Fruit fly (Drosophila melanogaster) whole organism, embryonic: ENCODE results near the gene CG31549.
A peak's percentile ranks its signal among the peaks of the same experiment; 100 is the strongest.

Source experiments
- Adf1 ChIP-seq: fragments of 200-800 bp; sonication (Bioruptor generic); IDR thresholded peaks from 2 replicates; pipeline ENCODE4 v1.3.6; 2022; ENCODE audit warnings: missing biosample characterization, missing genetic modification characterization
- Asciz ChIP-seq: fragments of 200-800 bp; sonication (Bioruptor generic); optimal IDR thresholded peaks from 2 replicates; lab custom pipeline; 2017; ENCODE audit warnings: missing biosample characterization, mild to moderate bottlenecking, missing genetic modification characterization, missing genetic modification reagents
- Atf6 ChIP-seq: fragments of 200-800 bp; sonication (Bioruptor generic); IDR thresholded peaks from 2 replicates; pipeline ENCODE4 v1.3.6; 2022; ENCODE audit warnings: missing biosample characterization, missing genetic modification characterization
- BtbVII ChIP-seq: fragments of 200-800 bp; sonication (Bioruptor generic); optimal IDR thresholded peaks from 3 replicates; lab custom pipeline; 2017; ENCODE audit warnings: missing biosample characterization, mild to moderate bottlenecking, missing genetic modification characterization
- CG1024 ChIP-seq: fragments of 200-800 bp; sonication (Bioruptor generic); IDR thresholded peaks from 2 replicates; pipeline ENCODE4 v1.3.6; 2022; ENCODE audit warnings: missing biosample characterization, missing genetic modification characterization
- CG10267 ChIP-seq: fragments of 200-800 bp; sonication (Bioruptor generic); optimal IDR thresholded peaks from 2 replicates; lab custom pipeline; 2018; ENCODE audit warnings: missing biosample characterization, mild to moderate bottlenecking, missing genetic modification characterization, moderate library complexity
- CG10462 ChIP-seq: fragments of 200-800 bp; sonication (Bioruptor generic); optimal IDR thresholded peaks from 2 replicates; lab custom pipeline; 2016; ENCODE audit warnings: missing biosample characterization, missing genetic modification characterization
- CG11696 ChIP-seq: fragments of 200-800 bp; sonication (Bioruptor generic); IDR thresholded peaks from 2 replicates; pipeline ENCODE4 v1.3.6; 2022; ENCODE audit warnings: missing biosample characterization, missing genetic modification characterization
- CG13296 ChIP-seq: fragments of 200-800 bp; sonication (Bioruptor generic); optimal IDR thresholded peaks from 3 replicates; lab custom pipeline; 2018; ENCODE audit warnings: missing biosample characterization, mild to moderate bottlenecking, missing genetic modification characterization
- CG13424 ChIP-seq: fragments of 200-800 bp; sonication (Bioruptor generic); optimal IDR thresholded peaks from 2 replicates; lab custom pipeline; 2019; ENCODE audit warnings: missing biosample characterization, mild to moderate bottlenecking, missing genetic modification characterization, moderate library complexity
- CG13624 ChIP-seq: fragments of 200-800 bp; sonication (Bioruptor generic); optimal IDR thresholded peaks from 2 replicates; lab custom pipeline; 2016; ENCODE audit warnings: missing biosample characterization, missing genetic modification characterization
- CG14014 ChIP-seq: fragments of 200-800 bp; sonication (Bioruptor generic); IDR thresholded peaks from 2 replicates; pipeline ENCODE4 v1.3.6; 2022; ENCODE audit warnings: missing biosample characterization, missing genetic modification characterization
- CG14050 ChIP-seq: fragments of 200-800 bp; sonication (Bioruptor generic); IDR thresholded peaks from 3 replicates; pipeline ENCODE4 v1.3.6; 2022; ENCODE audit warnings: missing biosample characterization, missing genetic modification characterization
- CG17359 ChIP-seq: fragments of 200-800 bp; sonication (Bioruptor generic); optimal IDR thresholded peaks from 3 replicates; lab custom pipeline; 2018; ENCODE audit warnings: missing biosample characterization, mild to moderate bottlenecking, missing genetic modification characterization, moderate library complexity
- CG18599 ChIP-seq: fragments of 200-800 bp; sonication (Bioruptor generic); optimal IDR thresholded peaks from 3 replicates; lab custom pipeline; 2017; ENCODE audit warnings: missing biosample characterization, missing genetic modification characterization, mild to moderate bottlenecking, moderate library complexity, missing genetic modification reagents
- CG2678 ChIP-seq: fragments of 200-800 bp; sonication (Bioruptor generic); optimal IDR thresholded peaks from 3 replicates; lab custom pipeline; 2019; ENCODE audit warnings: missing biosample characterization, mild to moderate bottlenecking, missing genetic modification characterization, moderate library complexity
- CG2875 ChIP-seq: fragments of 200-800 bp; sonication (Bioruptor generic); optimal IDR thresholded peaks from 2 replicates; lab custom pipeline; 2017; ENCODE audit warnings: missing biosample characterization, mild to moderate bottlenecking, missing genetic modification characterization, missing genetic modification reagents
- CG4424 ChIP-seq: fragments of 200-800 bp; sonication (Bioruptor generic); optimal IDR thresholded peaks from 3 replicates; lab custom pipeline; 2016; ENCODE audit warnings: missing biosample characterization, missing genetic modification characterization
- CG4707 ChIP-seq: fragments of 200-800 bp; sonication (Bioruptor generic); optimal IDR thresholded peaks from 2 replicates; lab custom pipeline; 2018; ENCODE audit warnings: missing biosample characterization, mild to moderate bottlenecking, missing genetic modification characterization, moderate library complexity
- CG5180 ChIP-seq: fragments of 200-800 bp; sonication (Bioruptor generic); optimal IDR thresholded peaks from 3 replicates; lab custom pipeline; 2017; ENCODE audit warnings: missing biosample characterization, missing genetic modification characterization, mild to moderate bottlenecking, moderate library complexity, missing genetic modification reagents
- CkIIα-i1 ChIP-seq: fragments of 200-800 bp; sonication (Bioruptor generic); IDR thresholded peaks from 2 replicates; pipeline ENCODE4 v1.3.6; 2022; ENCODE audit warnings: missing biosample characterization, missing genetic modification characterization
- D19A ChIP-seq: fragments of 200-800 bp; optimal IDR thresholded peaks from 3 replicates; lab custom pipeline; 2019; ENCODE audit warnings: missing biosample characterization, mild to moderate bottlenecking, missing genetic modification characterization, moderate library complexity
- Drgx ChIP-seq: fragments of 200-800 bp; sonication (Bioruptor generic); IDR thresholded peaks from 2 replicates; pipeline ENCODE4 v1.3.6; 2022; ENCODE audit warnings: missing biosample characterization, missing genetic modification characterization
- Fer2 ChIP-seq: fragments of 200-800 bp; sonication (Bioruptor generic); optimal IDR thresholded peaks from 2 replicates; lab custom pipeline; 2018; ENCODE audit warnings: missing biosample characterization, mild to moderate bottlenecking, missing genetic modification characterization, moderate library complexity
- HmgZ ChIP-seq: fragments of 200-800 bp; sonication (Bioruptor generic); optimal IDR thresholded peaks from 2 replicates; lab custom pipeline; 2018; ENCODE audit warnings: missing biosample characterization, mild to moderate bottlenecking, missing genetic modification characterization
- Hr51 ChIP-seq, 2 experiments: fragments of 200-800 bp; sonication (Bioruptor generic); optimal IDR thresholded peaks; 2 replicates in 1 of 2; 3 replicates in 1 of 2; lab custom pipeline; 2016 to 2018; ENCODE audit warnings: missing biosample characterization in 2 of 2, missing genetic modification characterization in 2 of 2, mild to moderate bottlenecking in 1 of 2, moderate library complexity in 1 of 2
- Hr78 ChIP-seq, 2 experiments: fragments of 200-800 bp in 1 of 2; fragments of >200 bp in 1 of 2; sonication (Bioruptor generic) in 1 of 2; optimal IDR thresholded peaks; 2 replicates each; lab custom pipeline; 2017 to 2019; ENCODE audit warnings: missing biosample characterization in 2 of 2, missing genetic modification characterization in 2 of 2, mild to moderate bottlenecking in 1 of 2, moderate library complexity in 1 of 2
- Rx ChIP-seq: fragments of 200-800 bp; sonication (Bioruptor generic); IDR thresholded peaks from 2 replicates; pipeline ENCODE4 v1.3.6; 2022; ENCODE audit warnings: missing biosample characterization, missing genetic modification characterization
- Side ChIP-seq: fragments of 200-800 bp; sonication (Bioruptor generic); optimal IDR thresholded peaks from 2 replicates; lab custom pipeline; 2016; ENCODE audit warnings: missing biosample characterization, missing genetic modification characterization
- YL-1 ChIP-seq: fragments of 200-800 bp; sonication (Bioruptor generic); optimal IDR thresholded peaks from 3 replicates; lab custom pipeline; 2017; ENCODE audit warnings: missing biosample characterization, mild to moderate bottlenecking, missing genetic modification characterization
- ac ChIP-seq: fragments of 200-800 bp; sonication (Bioruptor generic); optimal IDR thresholded peaks from 3 replicates; lab custom pipeline; 2017; ENCODE audit warnings: missing biosample characterization, mild to moderate bottlenecking, missing genetic modification characterization
- az2 ChIP-seq: fragments of 200-800 bp; sonication (Bioruptor generic); optimal IDR thresholded peaks from 3 replicates; lab custom pipeline; 2016; ENCODE audit warnings: missing biosample characterization, missing genetic modification characterization
- chn ChIP-seq: fragments of 200-800 bp; sonication (Bioruptor generic); optimal IDR thresholded peaks from 2 replicates; lab custom pipeline; 2016; ENCODE audit warnings: missing biosample characterization, missing genetic modification characterization
- en ChIP-seq: fragments of 200-800 bp; sonication (Bioruptor generic); optimal IDR thresholded peaks from 2 replicates; lab custom pipeline; 2016; ENCODE audit warnings: missing biosample characterization, missing genetic modification characterization
- fd3F ChIP-seq: fragments of 200-800 bp; sonication (Bioruptor generic); optimal IDR thresholded peaks from 2 replicates; lab custom pipeline; 2018; ENCODE audit warnings: missing biosample characterization, mild to moderate bottlenecking, missing genetic modification characterization, moderate library complexity
- fu2 ChIP-seq: fragments of 200-800 bp; sonication (Bioruptor generic); optimal IDR thresholded peaks from 2 replicates; lab custom pipeline; 2016; ENCODE audit warnings: missing biosample characterization, missing genetic modification characterization
- grn ChIP-seq: fragments of 200-800 bp; sonication (Bioruptor generic); optimal IDR thresholded peaks from 3 replicates; lab custom pipeline; 2017; ENCODE audit warnings: missing biosample characterization, missing genetic modification characterization
- gsb ChIP-seq: fragments of 200-800 bp; sonication (Bioruptor generic); IDR thresholded peaks from 2 replicates; pipeline ENCODE4 v1.3.6; 2022; ENCODE audit warnings: missing biosample characterization, missing genetic modification characterization
- gsb-n ChIP-seq: fragments of 200-800 bp; sonication (Bioruptor generic); optimal IDR thresholded peaks from 3 replicates; lab custom pipeline; 2018; ENCODE audit warnings: missing biosample characterization, mild to moderate bottlenecking, missing genetic modification characterization
- gt ChIP-seq: fragments of 200-800 bp; sonication (Bioruptor generic); IDR thresholded peaks from 2 replicates; pipeline ENCODE4 v1.3.6; 2022; ENCODE audit warnings: missing biosample characterization, missing genetic modification characterization
- jigr1 ChIP-seq: fragments of 200-800 bp; sonication (Bioruptor generic); IDR thresholded peaks from 3 replicates; pipeline ENCODE4 v1.3.6; 2022; ENCODE audit warnings: missing biosample characterization, missing genetic modification characterization
- lola ChIP-seq, 3 experiments: fragments of >200 bp in 2 of 3; fragments of 200-800 bp in 1 of 3; sonication (Bioruptor generic) in 1 of 3; optimal IDR thresholded peaks; 2 replicates each; lab custom pipeline; 2017 to 2019; ENCODE audit warnings: missing biosample characterization in 3 of 3, missing genetic modification characterization in 3 of 3, mild to moderate bottlenecking in 1 of 3, moderate library complexity in 1 of 3
- pfk ChIP-seq: fragments of 200-800 bp; sonication (Bioruptor generic); optimal IDR thresholded peaks from 2 replicates; lab custom pipeline; 2018; ENCODE audit warnings: missing biosample characterization, mild to moderate bottlenecking, missing genetic modification characterization, moderate library complexity
- row ChIP-seq: fragments of 200-800 bp; sonication (Bioruptor generic); IDR thresholded peaks from 3 replicates; pipeline ENCODE4 v1.3.6; 2022; ENCODE audit warnings: missing biosample characterization, missing genetic modification characterization
- sd ChIP-seq: fragments of 200-800 bp; sonication (Bioruptor generic); optimal IDR thresholded peaks from 3 replicates; lab custom pipeline; 2018; ENCODE audit warnings: missing biosample characterization, mild to moderate bottlenecking, missing genetic modification characterization, moderate library complexity
- slbo ChIP-seq: fragments of 200-800 bp; sonication (Bioruptor generic); IDR thresholded peaks from 2 replicates; pipeline ENCODE4 v1.3.6; 2022; ENCODE audit warnings: missing biosample characterization, missing genetic modification characterization
- tap ChIP-seq: fragments of 200-800 bp; optimal IDR thresholded peaks from 3 replicates; lab custom pipeline; 2019; ENCODE audit warnings: missing biosample characterization, mild to moderate bottlenecking, missing genetic modification characterization, moderate library complexity
- unc-4 ChIP-seq: fragments of 200-800 bp; sonication (Bioruptor generic); IDR thresholded peaks from 2 replicates; pipeline ENCODE4 v1.3.6; 2022; ENCODE audit warnings: missing biosample characterization, missing genetic modification characterization; ENCODE audit not compliant: partially characterized antibody

The CG31549 gene

DNA sequence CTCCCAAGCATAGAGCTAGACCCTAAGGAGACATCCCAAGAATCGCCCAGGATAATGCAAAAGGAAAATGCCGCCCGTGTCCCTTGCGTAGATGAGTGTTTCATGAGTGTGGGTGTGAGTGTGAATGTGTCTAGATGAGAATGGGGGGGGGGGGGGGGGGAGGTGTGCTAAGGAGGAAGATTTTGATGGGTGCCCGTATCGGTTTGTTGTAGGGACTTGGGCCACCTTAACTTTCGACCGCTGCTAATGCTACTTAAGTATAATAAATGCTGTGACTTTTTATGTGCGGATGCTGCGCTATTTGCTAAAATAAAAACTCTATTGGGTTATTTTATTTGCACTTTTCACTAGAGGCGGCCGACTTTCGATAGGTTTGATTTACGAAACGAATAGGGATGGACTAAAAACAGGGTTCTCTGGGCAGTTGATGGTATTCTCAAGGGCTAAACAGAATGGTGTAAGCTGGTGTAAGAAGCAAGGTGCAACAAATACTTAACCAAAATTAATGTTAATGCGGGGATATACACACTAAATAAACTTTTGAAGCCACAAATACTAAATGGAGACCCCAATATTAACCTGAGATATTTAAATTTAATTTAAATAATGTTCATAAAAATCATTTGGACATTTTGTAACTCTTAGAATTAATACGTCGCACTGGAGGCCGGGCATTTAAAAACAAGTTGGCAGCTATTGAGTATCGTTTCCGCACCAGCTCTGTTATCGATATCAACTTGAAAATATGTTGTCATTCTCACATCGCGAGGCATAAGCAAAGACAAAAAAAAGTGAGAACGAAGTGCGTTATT, 37.1 kb downstream of the CG31549 start, which contains the start of the genes Xe7 and Atg17 (continued):
- TF ChIP-seq D19A (tag; lab: Kevin White, UChicago) (peak; percentile 79), CkIIα-i1 (GFP tag; lab: Robert Waterston, UW) (peak; percentile 49; the same call in 1 of the 2 replicates), CG17359 (tag; lab: Kevin White, UChicago) (peak; percentile 89), CG14014 (GFP tag; lab: Robert Waterston, UW) (peak; percentile 87), YL-1 (peak; percentile 72), CG13424 (tag; lab: Kevin White, UChicago) (peak; percentile 95), HmgZ (tag; lab: Kevin White, UChicago) (peak; percentile 90), ac (GFP tag; lab: Kevin White, UChicago) (no peak), gsb-n (tag; lab: Kevin White, UChicago) (no peak), pfk (GFP tag; lab: Kevin White, UChicago) (peak; percentile 43), slbo (GFP tag; lab: Robert Waterston, UW) (peak; percentile 96), Hr78 (GFP tag; optimal IDR thresholded peaks at IDR 0.05; lab: Kevin White, UChicago) (no peak), CG11696 (peak; percentile 54), CG14050 (peak; percentile 83), tap (tag; lab: Kevin White, UChicago) (peak; percentile 64), CG13624 (GFP tag; lab: Kevin White, UChicago) (peak; percentile 71), Drgx (GFP tag; lab: Robert Waterston, UW) (peak; percentile 83), unc-4 (GFP tag; lab: Robert Waterston, UW) (peak; percentile 66), fu2 (GFP tag; lab: Kevin White, UChicago) (peak; percentile 92), CG4424 (GFP tag; lab: Kevin White, UChicago) (peak; percentile 93), lola (GFP tag; optimal IDR thresholded peaks at IDR 0.05; lab: Kevin White, UChicago) (peak in 1 of 3 experiments; percentile 89), Asciz (GFP tag; lab: Kevin White, UChicago) (peak; percentile 24), Adf1 (GFP tag; lab: Robert Waterston, UW) (peak; percentile 34; the same call in 1 of the 2 replicates), gsb (GFP tag; lab: Robert Waterston, UW) (peak; percentile 76), CG18599 (peak; percentile 89), jigr1 (GFP tag; lab: Robert Waterston, UW) (peak; percentile 79; the same call in 2 of the 3 replicates), en (GFP tag; lab: Kevin White, UChicago) (peak; percentile 16), CG2678 (tag; lab: Kevin White, UChicago) (peak; percentile 94), Side (GFP tag; lab: Kevin White, UChicago) (peak; percentile 62), Fer2 (tag; lab: Kevin White, UChicago) (peak; percentile 95), chn (GFP tag; lab: Kevin White, UChicago) (peak; percentile 92), BtbVII (GFP tag; lab: Kevin White, UChicago) (peak; percentile 77), Rx (peak; percentile 79), CG2875 (GFP tag; lab: Kevin White, UChicago) (peak; percentile 46), CG1024 (GFP tag; lab: Robert Waterston, UW) (0 out of 2 replicates have a peak, but pooled peaks have one; percentile 20), grn (GFP tag; lab: Kevin White, UChicago) (no peak), az2 (GFP tag; lab: Kevin White, UChicago) (peak; percentile 91), CG10267 (tag; lab: Kevin White, UChicago) (peak; percentile 87), fd3F (peak; percentile 94), CG10462 (GFP tag; lab: Kevin White, UChicago) (peak; percentile 80), CG4707 (GFP tag; lab: Kevin White, UChicago) (peak; percentile 16), Hr51 (GFP tag; optimal IDR thresholded peaks at IDR 0.05; lab: Kevin White, UChicago) (peak; percentile 89 to 90), gt (GFP tag; lab: Robert Waterston, UW) (peak; percentile 78), CG5180 (GFP tag; lab: Kevin White, UChicago) (no peak), row (GFP tag; lab: Robert Waterston, UW) (peak; percentile 95), sd (tag; lab: Kevin White, UChicago) (peak; percentile 86), CG13296 (GFP tag; lab: Kevin White, UChicago) (peak; percentile 82), Atf6 (GFP tag; lab: Robert Waterston, UW) (peak; percentile 85)
